Worm (Caenorhabditis elegans): Measurements from ENCODE around the gene C26E1.2.

The C26E1.2 gene

DNA sequence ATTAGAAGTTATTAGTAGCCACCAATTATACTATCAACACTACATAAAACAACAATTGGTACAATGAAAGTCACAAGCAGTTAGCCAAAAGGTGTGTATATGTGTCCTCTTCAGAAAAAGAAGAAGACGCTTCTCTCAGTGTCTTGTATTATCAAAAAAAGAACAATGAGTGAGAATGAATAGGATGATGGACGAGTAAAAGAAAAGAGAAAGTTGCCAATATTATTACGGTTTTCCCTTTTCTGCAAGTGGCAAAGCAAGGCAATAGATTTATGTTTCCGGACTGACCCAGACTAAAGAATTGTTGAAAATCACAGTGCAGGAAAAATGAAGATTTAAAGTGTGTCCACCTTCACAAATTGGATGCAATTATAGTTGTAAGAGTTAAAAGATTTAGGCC is 24.6 kb upstream of the C26E1.2 start:
- TF ChIP-seq egl-5 (tag; optimal IDR thresholded peaks at IDR 0.05) = no peak
- TF ChIP-seq nhr-76 (tag; optimal IDR thresholded peaks at IDR 0.05) = no peak
- TF ChIP-seq eor-1 (tag; optimal IDR thresholded peaks at IDR 0.05) = no peak
- TF ChIP-seq unc-39 (tag; optimal IDR thresholded peaks at IDR 0.05) = no peak
- TF ChIP-seq ztf-11 (tag; optimal IDR thresholded peaks at IDR 0.05) = no peak
- TF ChIP-seq nhr-28 (tag; optimal IDR thresholded peaks at IDR 0.05) = no peak
- TF ChIP-seq egl-27 (tag; optimal IDR thresholded peaks at IDR 0.05) = no peak
- no peak for TF ChIP-seq hmg-11 (tag; optimal IDR thresholded peaks at IDR 0.05)
- no peak for TF ChIP-seq elt-3 (tag; optimal IDR thresholded peaks at IDR 0.05)
- TF ChIP-seq mml-1 (tag; optimal IDR thresholded peaks at IDR 0.05) = no peak

DNA sequence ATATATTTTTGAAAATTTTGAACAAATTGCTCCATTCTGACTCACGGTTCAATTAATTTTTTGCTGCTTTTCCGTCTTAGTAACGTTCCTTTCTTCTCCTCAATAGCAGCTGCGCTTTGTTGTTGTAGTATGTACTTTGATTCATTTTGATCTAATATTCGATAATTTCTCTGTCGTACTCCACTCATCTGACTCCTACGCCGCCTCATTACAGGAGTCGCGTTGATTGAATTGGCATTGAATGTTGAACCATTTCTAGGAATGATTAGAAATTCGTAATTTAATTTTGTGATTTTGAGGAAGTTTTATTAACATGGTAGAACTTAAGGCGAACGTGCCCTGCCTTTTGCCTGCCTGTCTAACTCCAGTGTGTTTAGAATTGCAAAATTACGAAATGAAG is 22.0 kb upstream of the C26E1.2 start:
- no peak for TF ChIP-seq R02D3.7 (tag; optimal IDR thresholded peaks at IDR 0.05)
- TF ChIP-seq aly-2 (tag; optimal IDR thresholded peaks at IDR 0.05) = no peak
- no peak for TF ChIP-seq ZK546.5 (tag; optimal IDR thresholded peaks at IDR 0.05)
- TF ChIP-seq snpc-4 (tag; optimal IDR thresholded peaks at IDR 0.05) = no peak
- no peak for TF ChIP-seq hmg-11 (tag; optimal IDR thresholded peaks at IDR 0.05)
- no peak for TF ChIP-seq fos-1 (tag; optimal IDR thresholded peaks at IDR 0.05)
- TF ChIP-seq nhr-76 (tag; optimal IDR thresholded peaks at IDR 0.05) = no peak
- no peak for TF ChIP-seq skn-1 (tag; optimal IDR thresholded peaks at IDR 0.05)
- no peak for TF ChIP-seq elt-1 (tag; optimal IDR thresholded peaks at IDR 0.05)
- TF ChIP-seq nhr-67 (tag; optimal IDR thresholded peaks at IDR 0.05) = no peak
- no peak for TF ChIP-seq daf-12 (tag; optimal IDR thresholded peaks at IDR 0.05)
- no peak for TF ChIP-seq lin-15B (tag; optimal IDR thresholded peaks at IDR 0.05)
- TF ChIP-seq lsy-12 (tag; optimal IDR thresholded peaks at IDR 0.05) = no peak
- TF ChIP-seq nhr-77 (tag; optimal IDR thresholded peaks at IDR 0.05) = no peak
- no peak for TF ChIP-seq mdl-1 (tag; optimal IDR thresholded peaks at IDR 0.05)
- no peak for TF ChIP-seq ztf-11 (tag; optimal IDR thresholded peaks at IDR 0.05)

DNA sequence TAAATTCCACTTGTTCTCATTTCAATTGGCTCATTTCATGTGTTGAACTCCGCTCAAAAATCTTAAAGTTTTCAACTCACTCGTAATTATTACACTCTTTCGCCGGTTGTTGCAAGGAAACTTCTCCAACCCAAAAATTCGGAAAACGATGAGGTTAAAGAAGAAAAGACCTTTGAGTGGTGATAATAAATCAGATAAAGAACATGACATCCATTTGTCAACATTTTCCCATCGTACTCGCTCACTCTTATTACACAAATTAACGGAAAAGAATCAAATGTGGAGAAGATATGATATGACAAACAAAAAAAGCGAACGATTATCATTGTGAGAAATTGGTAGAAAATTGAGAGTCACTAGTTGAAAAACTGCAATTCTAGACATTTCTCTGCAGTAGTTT is 19.7 kb upstream of the C26E1.2 start:
- TF ChIP-seq mdl-1 (tag; optimal IDR thresholded peaks at IDR 0.05) (no peak), skn-1 (tag; optimal IDR thresholded peaks at IDR 0.05) (no peak), tbx-2 (tag; optimal IDR thresholded peaks at IDR 0.05) (no peak), unc-62 (GFP tag; optimal IDR thresholded peaks at IDR 0.05) (no peak), lin-15B (tag; optimal IDR thresholded peaks at IDR 0.05) (no peak), nhr-25 (tag; optimal IDR thresholded peaks at IDR 0.05) (peak; percentile 21)

DNA sequence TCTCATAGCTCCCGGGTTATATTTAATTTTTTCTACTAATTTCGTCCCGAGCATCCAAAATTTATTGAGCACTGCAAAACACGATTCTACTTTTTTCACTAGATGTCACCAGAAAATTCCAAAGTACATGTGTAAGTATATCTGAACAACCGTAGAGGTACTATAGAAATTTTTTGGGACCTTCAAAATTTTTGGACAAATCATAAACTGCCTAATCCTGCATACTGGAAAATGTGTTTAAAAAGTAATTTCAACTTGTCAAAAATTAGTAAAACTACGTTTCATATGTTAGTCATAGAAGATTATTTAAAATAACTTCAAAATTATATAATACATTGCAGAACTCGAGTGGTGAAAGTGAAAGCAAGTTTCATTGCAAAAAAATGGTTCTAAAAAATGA is 18.4 kb upstream of the C26E1.2 start:
- TF ChIP-seq jun-1 (tag; optimal IDR thresholded peaks at IDR 0.05) = no peak
- TF ChIP-seq mdl-1 (tag; optimal IDR thresholded peaks at IDR 0.05) = no peak
- TF ChIP-seq nhr-28 (tag; optimal IDR thresholded peaks at IDR 0.05) = no peak
- TF ChIP-seq ceh-9 (tag; optimal IDR thresholded peaks at IDR 0.05) = no peak

DNA sequence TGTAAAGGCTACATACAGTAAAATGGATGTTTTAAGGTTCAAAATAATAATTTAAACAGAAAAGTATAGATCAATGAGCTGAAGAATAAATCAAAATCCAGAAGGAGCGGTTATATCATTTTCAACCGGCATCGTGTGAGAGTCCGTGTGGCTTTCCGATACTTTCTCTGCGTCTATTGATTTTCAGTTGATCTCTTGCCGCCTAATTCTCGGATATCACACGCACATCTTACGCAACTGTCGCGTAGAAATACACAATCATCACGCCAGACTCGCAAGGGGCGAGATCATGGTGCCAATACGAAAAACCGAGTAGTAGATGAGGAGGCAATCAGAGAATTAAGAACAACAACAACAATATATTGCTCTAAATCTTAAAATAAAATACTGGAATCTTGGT is 16.1 kb upstream of the C26E1.2 start:
- TF ChIP-seq ceh-82 (tag; optimal IDR thresholded peaks at IDR 0.05) = no peak
- no peak for TF ChIP-seq sea-2 (GFP tag; optimal IDR thresholded peaks at IDR 0.05)

DNA sequence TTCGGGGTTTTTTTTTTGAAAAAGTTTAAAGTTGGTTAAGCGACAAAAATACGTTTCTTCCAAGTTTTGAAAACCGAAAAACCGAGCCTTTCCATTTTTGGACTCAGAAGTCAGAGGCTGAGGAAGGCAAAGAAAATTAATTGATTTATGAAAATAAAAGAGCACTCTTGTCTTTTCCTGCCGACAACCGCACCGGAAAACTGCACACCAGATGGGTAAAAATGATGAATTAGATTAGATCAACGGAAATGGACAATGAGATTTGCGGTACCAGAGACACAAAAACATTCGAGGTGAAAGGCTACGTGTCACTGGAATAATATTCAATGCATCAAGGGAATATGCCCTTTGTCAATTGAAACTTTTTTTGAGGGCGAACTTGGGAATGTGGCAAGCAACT is 10.4 kb upstream of the C26E1.2 start:
- no peak for TF ChIP-seq daf-12 (tag; optimal IDR thresholded peaks at IDR 0.05)
- no peak for TF ChIP-seq R02D3.7 (tag; optimal IDR thresholded peaks at IDR 0.05)
- no peak for TF ChIP-seq mml-1 (tag; optimal IDR thresholded peaks at IDR 0.05)
- TF ChIP-seq lin-15B (tag; optimal IDR thresholded peaks at IDR 0.05) = no peak
- no peak for TF ChIP-seq aly-2 (tag; optimal IDR thresholded peaks at IDR 0.05)
- no peak for TF ChIP-seq nhr-77 (tag; optimal IDR thresholded peaks at IDR 0.05)
- no peak for TF ChIP-seq fkh-2 (tag; optimal IDR thresholded peaks at IDR 0.05)
- no peak for TF ChIP-seq nhr-67 (tag; optimal IDR thresholded peaks at IDR 0.05)
- TF ChIP-seq mdl-1 (tag; optimal IDR thresholded peaks at IDR 0.05) = no peak
- no peak for TF ChIP-seq nhr-12 (tag; optimal IDR thresholded peaks at IDR 0.05)
- TF ChIP-seq tbx-2 (tag; optimal IDR thresholded peaks at IDR 0.05) = no peak
- TF ChIP-seq nhr-11 (tag; optimal IDR thresholded peaks at IDR 0.05) = no peak
- no peak for TF ChIP-seq snpc-4 (tag; optimal IDR thresholded peaks at IDR 0.05)
- TF ChIP-seq sea-2 (GFP tag; optimal IDR thresholded peaks at IDR 0.05) = no peak
- TF ChIP-seq egl-27 (tag; optimal IDR thresholded peaks at IDR 0.05) = no peak
- TF ChIP-seq pha-4 (tag; optimal IDR thresholded peaks at IDR 0.05) = no peak
- TF ChIP-seq ztf-4 (tag; optimal IDR thresholded peaks at IDR 0.05) = no peak
- TF ChIP-seq elt-3 (tag; optimal IDR thresholded peaks at IDR 0.05) = no peak
- TF ChIP-seq ceh-16 (tag; optimal IDR thresholded peaks at IDR 0.05) = no peak
